Worm (Caenorhabditis elegans) whole organism, dauer: ENCODE results near the gene F26A1.4.

Experiments
- unc-62 ChIP-seq: sonication (generic microtip); optimal IDR thresholded peaks from 2 replicates; lab custom pipeline; 2017; ENCODE audit warnings: missing biosample characterization, missing genetic modification reagents, missing genetic modification characterization

F26A1.4 gene

DNA sequence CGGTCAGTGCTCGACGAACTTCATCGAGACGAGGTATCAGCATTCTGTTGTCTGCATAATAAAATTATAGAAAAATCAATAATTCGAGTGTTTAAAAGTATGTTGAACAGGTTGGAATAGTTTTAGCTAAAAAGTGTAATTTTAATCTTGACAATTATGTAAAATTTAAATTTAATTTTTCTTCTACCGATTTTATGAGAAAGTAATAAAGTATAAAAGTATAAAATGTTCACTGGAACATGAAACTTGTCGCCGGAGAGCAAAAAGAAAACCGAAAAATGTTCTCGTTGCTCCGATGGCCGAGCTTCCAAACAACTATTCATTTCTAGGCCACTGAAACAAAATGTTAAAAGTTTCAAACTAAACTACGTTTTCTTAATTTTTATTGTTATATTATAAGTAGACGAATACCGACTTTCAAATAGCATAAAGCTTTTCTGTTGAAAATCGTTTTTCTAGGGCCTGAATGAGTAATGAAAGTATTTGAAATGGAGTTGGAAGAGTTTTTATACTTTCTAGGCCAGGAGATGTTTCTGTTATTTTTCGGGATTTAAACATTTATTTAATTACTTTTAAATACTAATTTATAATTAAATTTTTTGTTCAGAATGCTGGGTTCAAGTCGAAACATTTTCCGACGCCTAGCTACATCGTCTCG lies 44.5 kb downstream of the F26A1.4 start, which contains the start of the genes C35D10.10 and C35D10.5:
TSS of gene C35D10.10 (minus strand) at position 51 of the 658 bp plus-strand sequence.
TSS of gene C35D10.5 (plus strand) at position 608 of the 658 bp plus-strand sequence.
- no peak for TF ChIP-seq unc-62 (GFP tag; lab: Kevin White, UChicago)

DNA sequence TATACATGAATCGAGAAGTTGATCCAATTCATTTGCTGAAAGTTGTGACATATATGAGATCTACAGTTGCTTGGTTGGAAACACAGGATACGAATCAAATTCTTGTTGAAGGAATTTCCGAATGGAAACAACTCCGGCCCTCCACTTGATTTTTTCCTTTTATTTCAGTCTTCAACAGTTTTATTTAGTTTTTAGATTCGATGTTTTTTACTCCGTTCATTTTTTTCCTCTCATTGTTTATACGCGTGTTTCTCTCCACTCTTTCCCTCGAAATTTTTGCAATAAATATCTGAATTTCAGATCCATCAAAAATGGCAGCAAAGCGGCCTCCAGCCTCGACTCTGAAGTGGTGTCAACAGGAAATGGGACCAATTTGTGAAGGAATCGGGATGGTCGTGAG lies 45.8 kb downstream of the F26A1.4 start, which contains the start of gene coq-8:
TSS of gene coq-8 (plus strand) at position 301 of the 400 bp plus-strand sequence.
- TF ChIP-seq unc-62 (GFP tag; lab: Kevin White, UChicago), result no peak

DNA sequence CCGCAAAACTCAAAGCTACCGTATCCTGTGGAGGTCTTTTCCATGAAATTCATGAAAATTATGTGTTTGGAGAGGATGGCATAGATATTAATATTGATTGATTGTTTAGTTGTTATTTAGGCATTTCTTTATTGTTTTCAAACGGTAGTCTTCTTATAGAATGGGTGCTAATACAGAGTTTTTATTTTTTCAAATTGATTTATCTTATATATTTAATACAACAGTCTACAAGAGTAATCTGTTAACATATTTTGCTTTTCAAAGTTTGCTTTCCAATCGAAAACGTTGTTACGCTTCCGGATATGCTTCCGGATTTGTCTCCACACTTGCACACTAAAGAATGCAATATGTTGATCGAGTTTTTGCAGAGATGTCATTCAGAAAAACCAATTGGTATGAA lies 49.4 kb downstream of the F26A1.4 start, which contains the start of gene C35D10.17:
TSS of gene C35D10.17 (plus strand) at position 301 of the 400 bp plus-strand sequence.
- no peak for TF ChIP-seq unc-62 (GFP tag; lab: Kevin White, UChicago)

DNA sequence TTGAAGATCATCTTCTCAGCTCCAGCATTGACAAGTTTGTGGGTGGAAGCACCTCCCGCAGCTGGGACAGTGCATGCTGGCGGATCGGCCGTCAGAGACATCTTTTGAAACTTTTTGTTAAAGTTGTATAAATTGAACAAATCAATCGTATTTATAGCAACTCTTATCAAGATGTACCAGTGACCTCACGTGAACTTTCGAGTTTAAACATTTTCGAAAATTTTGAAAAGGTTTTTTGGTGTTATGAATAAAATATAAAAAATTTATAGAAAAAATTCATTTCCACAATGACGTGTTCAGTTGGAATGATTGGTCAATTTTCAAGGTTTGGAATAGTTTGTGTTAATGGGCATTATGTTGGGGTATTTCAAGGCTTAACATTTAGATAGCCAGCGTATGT lies 51.3 kb downstream of the F26A1.4 start, which contains the start of the genes msd-4 and C35D10.3:
TSS of gene msd-4 (minus strand) at position 101 of the 400 bp plus-strand sequence.
TSS of gene C35D10.3 (plus strand) at position 279 of the 400 bp plus-strand sequence.
- no peak for TF ChIP-seq unc-62 (GFP tag; lab: Kevin White, UChicago)
